Worm (Caenorhabditis elegans) whole organism, L2 larva: Measurements from ENCODE around the gene R12G8.1.

Experiments used
- F13H6.1 ChIP-seq: sonication (generic microtip); optimal IDR thresholded peaks from 2 replicates; lab custom pipeline; 2016; ENCODE audit warnings: missing genetic modification characterization, missing compliant biosample characterization
- R02D3.7 ChIP-seq: fragments of 150-350 bp; optimal IDR thresholded peaks from 2 replicates; lab custom pipeline; 2014; ENCODE audit warnings: missing biosample characterization, missing genetic modification characterization
- Y55F3AM.14 ChIP-seq: fragments of 200-800 bp; sonication (Bioruptor generic); optimal IDR thresholded peaks from 2 replicates; lab custom pipeline; 2018; ENCODE audit warnings: mild to moderate bottlenecking, missing genetic modification characterization, missing compliant biosample characterization
- ZK546.5 ChIP-seq: sonication (generic microtip); optimal IDR thresholded peaks from 2 replicates; lab custom pipeline; 2017; ENCODE audit warnings: missing biosample characterization, missing genetic modification characterization
- aly-2 ChIP-seq: fragments of 150-350 bp; optimal IDR thresholded peaks from 2 replicates; lab custom pipeline; 2014; ENCODE audit warnings: missing biosample characterization, missing genetic modification characterization
- blmp-1 ChIP-seq: sonication (generic microtip); optimal IDR thresholded peaks from 2 replicates; lab custom pipeline; 2017; ENCODE audit warnings: missing genetic modification characterization, mild to moderate bottlenecking, missing compliant biosample characterization, antibody characterized with exemption, moderate library complexity; ENCODE audit not compliant: insufficient read depth
- ceh-16 ChIP-seq: fragments of 150-350 bp; optimal IDR thresholded peaks from 2 replicates; lab custom pipeline; 2014; ENCODE audit warnings: missing biosample characterization, missing genetic modification characterization
- ceh-82 ChIP-seq: fragments of 150-350 bp; optimal IDR thresholded peaks from 2 replicates; lab custom pipeline; 2014; ENCODE audit warnings: missing biosample characterization, missing genetic modification characterization
- crh-2 ChIP-seq: sonication (generic microtip); optimal IDR thresholded peaks from 2 replicates; lab custom pipeline; 2017; ENCODE audit warnings: missing biosample characterization, missing genetic modification characterization
- egl-27 ChIP-seq: sonication (generic microtip); optimal IDR thresholded peaks from 3 replicates; lab custom pipeline; 2017; ENCODE audit warnings: missing biosample characterization, missing genetic modification reagents, missing genetic modification characterization
- elt-3 ChIP-seq: sonication (generic microtip); optimal IDR thresholded peaks from 2 replicates; lab custom pipeline; 2017; ENCODE audit warnings: missing biosample characterization, missing genetic modification characterization
- fos-1 ChIP-seq: fragments of 150-350 bp; optimal IDR thresholded peaks from 2 replicates; lab custom pipeline; 2014; ENCODE audit warnings: missing biosample characterization, missing genetic modification characterization
- gmeb-1 ChIP-seq: fragments of 150-350 bp; optimal IDR thresholded peaks from 2 replicates; lab custom pipeline; 2014; ENCODE audit warnings: missing biosample characterization, missing genetic modification characterization
- lin-13 ChIP-seq: fragments of 150-350 bp; optimal IDR thresholded peaks from 2 replicates; lab custom pipeline; 2014; ENCODE audit warnings: missing biosample characterization, missing genetic modification reagents, missing genetic modification characterization
- lin-39 ChIP-seq: fragments of 150-350 bp; optimal IDR thresholded peaks from 2 replicates; lab custom pipeline; 2014; ENCODE audit warnings: missing biosample characterization, missing genetic modification reagents, missing genetic modification characterization
- lsy-2 ChIP-seq, 2 experiments: fragments of 150-350 bp in 1 of 2; sonication (generic microtip) in 1 of 2; optimal IDR thresholded peaks; 2 replicates each; lab custom pipeline; 2014 to 2017; ENCODE audit warnings: missing biosample characterization in 2 of 2, missing genetic modification characterization in 2 of 2
- mab-5 ChIP-seq: fragments of 150-350 bp; optimal IDR thresholded peaks from 2 replicates; lab custom pipeline; 2014; ENCODE audit warnings: missing biosample characterization, missing genetic modification characterization
- mbf-1 ChIP-seq: sonication (generic microtip); optimal IDR thresholded peaks from 2 replicates; lab custom pipeline; 2017; ENCODE audit warnings: missing biosample characterization, missing genetic modification characterization
- mdl-1 ChIP-seq, 2 experiments: fragments of 150-350 bp in 1 of 2; sonication (generic microtip) in 1 of 2; optimal IDR thresholded peaks; 2 replicates each; lab custom pipeline; 2017; ENCODE audit warnings: missing biosample characterization in 2 of 2, missing genetic modification characterization in 2 of 2
- nhr-10 ChIP-seq: sonication (generic microtip); optimal IDR thresholded peaks from 2 replicates; lab custom pipeline; 2017; ENCODE audit warnings: missing biosample characterization, missing genetic modification characterization
- nhr-11 ChIP-seq: fragments of 150-350 bp; optimal IDR thresholded peaks from 2 replicates; lab custom pipeline; 2014; ENCODE audit warnings: missing biosample characterization, missing genetic modification characterization
- nhr-12 ChIP-seq: fragments of 150-350 bp; optimal IDR thresholded peaks from 2 replicates; lab custom pipeline; 2014; ENCODE audit warnings: missing biosample characterization, missing genetic modification characterization
- nhr-129 ChIP-seq: fragments of 150-350 bp; optimal IDR thresholded peaks from 2 replicates; lab custom pipeline; 2014; ENCODE audit warnings: missing biosample characterization, missing genetic modification characterization
- nhr-237 ChIP-seq: fragments of 150-350 bp; optimal IDR thresholded peaks from 2 replicates; lab custom pipeline; 2014; ENCODE audit warnings: missing biosample characterization, missing genetic modification characterization
- nhr-25 ChIP-seq: fragments of 150-350 bp; sonication (generic microtip); optimal IDR thresholded peaks from 3 replicates; lab custom pipeline; 2014; ENCODE audit warnings: missing biosample characterization, missing genetic modification characterization
- nhr-6 ChIP-seq: fragments of 150-350 bp; optimal IDR thresholded peaks from 2 replicates; lab custom pipeline; 2014; ENCODE audit warnings: missing biosample characterization, missing genetic modification characterization
- nhr-77 ChIP-seq: fragments of 150-350 bp; optimal IDR thresholded peaks from 2 replicates; lab custom pipeline; 2014; ENCODE audit warnings: missing biosample characterization, missing genetic modification characterization
- sem-4 ChIP-seq: fragments of 150-350 bp; optimal IDR thresholded peaks from 2 replicates; lab custom pipeline; 2014; ENCODE audit warnings: missing biosample characterization, missing genetic modification reagents, missing genetic modification characterization
- skn-1 ChIP-seq: sonication (generic microtip); optimal IDR thresholded peaks from 2 replicates; lab custom pipeline; 2017; ENCODE audit warnings: missing biosample characterization, missing genetic modification characterization
- sma-9 ChIP-seq, 2 experiments: fragments of 150-350 bp in 1 of 2; sonication (generic microtip) in 1 of 2; optimal IDR thresholded peaks; 2 replicates each; lab custom pipeline; 2014 to 2016; ENCODE audit warnings: missing genetic modification characterization in 2 of 2, mild to moderate bottlenecking in 1 of 2, missing biosample characterization in 1 of 2, missing compliant biosample characterization in 1 of 2, missing genetic modification reagents in 1 of 2, moderate library complexity in 1 of 2
- snpc-4 ChIP-seq: fragments of 150-350 bp; optimal IDR thresholded peaks from 2 replicates; lab custom pipeline; 2014; ENCODE audit warnings: missing biosample characterization, missing genetic modification characterization
- unc-55 ChIP-seq: fragments of 150-350 bp; sonication (generic microtip); optimal IDR thresholded peaks from 3 replicates; lab custom pipeline; 2014; ENCODE audit warnings: missing biosample characterization, missing genetic modification reagents, missing genetic modification characterization
- unc-62 ChIP-seq: fragments of 150-350 bp; optimal IDR thresholded peaks from 2 replicates; lab custom pipeline; 2014; ENCODE audit warnings: missing biosample characterization, missing genetic modification reagents, missing genetic modification characterization
- zag-1 ChIP-seq: fragments of 150-350 bp; optimal IDR thresholded peaks from 2 replicates; lab custom pipeline; 2014; ENCODE audit warnings: missing biosample characterization, missing genetic modification characterization
- ztf-1 ChIP-seq: fragments of 200-800 bp; sonication (Bioruptor generic); conservative IDR thresholded peaks from 2 replicates; pipeline ENCODE4 v1.3.6; 2022; ENCODE audit warnings: missing genetic modification characterization, missing compliant biosample characterization
- ztf-11 ChIP-seq: sonication (generic microtip); optimal IDR thresholded peaks from 2 replicates; lab custom pipeline; 2017; ENCODE audit warnings: missing biosample characterization, missing genetic modification characterization

Gene R12G8.1

DNA sequence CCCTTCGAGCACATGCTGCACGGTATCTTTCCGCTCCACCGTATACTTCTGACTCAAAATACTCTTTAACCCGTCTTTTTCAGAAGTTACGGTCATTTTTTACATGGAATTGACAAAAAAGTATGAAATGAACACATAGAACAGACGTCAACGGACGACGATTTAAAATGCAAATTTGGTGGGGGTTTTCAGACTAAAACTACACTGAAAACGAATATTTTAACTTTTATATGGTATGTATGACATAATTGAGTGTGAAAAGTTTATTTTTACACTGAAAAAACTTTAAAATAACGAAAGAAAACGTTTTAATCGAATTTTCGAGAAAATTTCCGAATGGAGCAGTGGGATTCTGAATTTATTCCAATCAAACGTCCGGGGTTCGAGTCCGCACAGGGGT is 2.1 kb downstream of the R12G8.1 start, which contains the start of gene twk-36:
TSS of gene twk-36 (minus strand) at position 101 of the 400 bp plus-strand sequence.
- no peak for TF ChIP-seq gmeb-1 (tag; lab: Kevin White, UChicago)
- TF ChIP-seq fos-1 (tag; lab: Kevin White, UChicago): no peak
- TF ChIP-seq ZK546.5 (tag; lab: Kevin White, UChicago): no peak
- no peak for TF ChIP-seq mdl-1 (tag; optimal IDR thresholded peaks at IDR 0.05; lab: Kevin White, UChicago)
- TF ChIP-seq skn-1 (tag; lab: Kevin White, UChicago): no peak
- no peak for TF ChIP-seq R02D3.7 (tag; lab: Kevin White, UChicago)
- TF ChIP-seq ceh-16: no peak
- no peak for TF ChIP-seq nhr-11 (tag; lab: Kevin White, UChicago)

DNA sequence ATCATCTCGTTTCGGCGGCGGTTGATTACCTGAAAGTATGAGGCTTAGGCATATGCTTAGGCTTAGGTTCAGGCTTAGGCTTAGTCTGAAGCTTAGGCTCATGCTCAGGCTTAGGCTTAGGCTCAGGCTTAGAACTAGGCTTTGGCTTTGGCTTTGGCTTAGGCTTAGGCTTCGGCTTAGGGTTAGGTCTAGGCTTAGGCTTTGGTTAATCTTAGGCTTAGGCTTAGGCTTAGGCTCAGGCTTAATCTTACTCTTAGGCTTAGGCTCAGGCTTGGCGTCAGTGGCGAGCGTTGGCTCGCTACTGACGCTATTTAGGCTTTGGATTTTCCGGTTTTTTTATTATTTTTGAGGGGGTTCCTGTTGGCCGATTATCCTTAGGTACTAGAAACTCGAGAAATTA is 5.2 kb downstream of the R12G8.1 start:
- TF ChIP-seq aly-2 (tag; lab: Kevin White, UChicago): no peak
- no peak for TF ChIP-seq nhr-6 (tag; lab: Kevin White, UChicago)
- TF ChIP-seq lsy-2 (tag; optimal IDR thresholded peaks at IDR 0.05; lab: Kevin White, UChicago): no peak
- TF ChIP-seq nhr-129 (tag; lab: Kevin White, UChicago): no peak
- no peak for TF ChIP-seq sma-9 (GFP tag; optimal IDR thresholded peaks at IDR 0.05; lab: Kevin White, UChicago)
- TF ChIP-seq sma-9 (tag; optimal IDR thresholded peaks at IDR 0.05; lab: Kevin White, UChicago): no peak
- no peak for TF ChIP-seq ZK546.5 (tag; lab: Kevin White, UChicago)
- no peak for TF ChIP-seq skn-1 (tag; lab: Kevin White, UChicago)
- no peak for TF ChIP-seq zag-1 (tag; lab: Kevin White, UChicago)
- TF ChIP-seq nhr-10 (tag; lab: Kevin White, UChicago): no peak
- no peak for TF ChIP-seq R02D3.7 (tag; lab: Kevin White, UChicago)
- TF ChIP-seq nhr-25 (tag; lab: Kevin White, UChicago): no peak
- TF ChIP-seq ztf-1: no peak
- TF ChIP-seq elt-3 (tag; lab: Kevin White, UChicago): no peak
- no peak for TF ChIP-seq mbf-1 (tag; lab: Kevin White, UChicago)
- no peak for TF ChIP-seq F13H6.1

DNA sequence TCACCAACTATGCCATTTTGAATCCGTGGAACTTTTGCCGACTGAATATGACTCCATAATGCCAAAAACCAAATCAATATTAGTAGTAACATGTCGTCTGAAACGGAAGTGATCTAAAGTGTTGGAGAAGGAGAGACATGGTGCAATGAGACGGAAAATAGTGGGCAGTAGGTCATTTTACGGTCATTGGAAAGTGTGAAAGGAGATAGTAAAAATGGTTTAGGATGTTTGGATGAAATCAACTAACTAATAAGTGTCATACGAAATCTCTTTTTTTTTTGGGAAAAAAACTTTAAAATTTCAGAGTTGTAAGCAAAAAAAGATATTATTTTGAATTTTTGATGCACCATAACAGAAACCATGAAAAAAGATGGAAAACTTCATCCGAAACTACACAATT is 9.2 kb downstream of the R12G8.1 start, which contains the start of gene cutl-4:
TSS of gene cutl-4 (minus strand) at position 101 of the 400 bp plus-strand sequence.
- TF ChIP-seq blmp-1 (tag; lab: Kevin White, UChicago): no peak
- TF ChIP-seq ceh-82 (tag; lab: Kevin White, UChicago): no peak
- no peak for TF ChIP-seq sma-9 (GFP tag; optimal IDR thresholded peaks at IDR 0.05; lab: Kevin White, UChicago)
- no peak for TF ChIP-seq sma-9 (tag; optimal IDR thresholded peaks at IDR 0.05; lab: Kevin White, UChicago)
- no peak for TF ChIP-seq egl-27 (tag; lab: Kevin White, UChicago)
- TF ChIP-seq gmeb-1 (tag; lab: Kevin White, UChicago): no peak
- no peak for TF ChIP-seq fos-1 (tag; lab: Kevin White, UChicago)
- no peak for TF ChIP-seq lin-39 (tag; lab: Kevin White, UChicago)
- TF ChIP-seq lin-13 (GFP tag; lab: Kevin White, UChicago): no peak
- TF ChIP-seq nhr-10 (tag; lab: Kevin White, UChicago): no peak
- TF ChIP-seq mdl-1 (tag; optimal IDR thresholded peaks at IDR 0.05; lab: Kevin White, UChicago): no peak
- no peak for TF ChIP-seq unc-55 (GFP tag; lab: Kevin White, UChicago)
- no peak for TF ChIP-seq crh-2 (tag; lab: Kevin White, UChicago)
- TF ChIP-seq Y55F3AM.14 (GFP tag; lab: Kevin White, UChicago): no peak
- TF ChIP-seq sem-4 (tag; lab: Kevin White, UChicago): no peak
- TF ChIP-seq snpc-4: no peak
- no peak for TF ChIP-seq nhr-12 (tag; lab: Kevin White, UChicago)
- no peak for TF ChIP-seq skn-1 (tag; lab: Kevin White, UChicago)
- TF ChIP-seq ztf-11 (tag; lab: Kevin White, UChicago): no peak
- no peak for TF ChIP-seq nhr-237

DNA sequence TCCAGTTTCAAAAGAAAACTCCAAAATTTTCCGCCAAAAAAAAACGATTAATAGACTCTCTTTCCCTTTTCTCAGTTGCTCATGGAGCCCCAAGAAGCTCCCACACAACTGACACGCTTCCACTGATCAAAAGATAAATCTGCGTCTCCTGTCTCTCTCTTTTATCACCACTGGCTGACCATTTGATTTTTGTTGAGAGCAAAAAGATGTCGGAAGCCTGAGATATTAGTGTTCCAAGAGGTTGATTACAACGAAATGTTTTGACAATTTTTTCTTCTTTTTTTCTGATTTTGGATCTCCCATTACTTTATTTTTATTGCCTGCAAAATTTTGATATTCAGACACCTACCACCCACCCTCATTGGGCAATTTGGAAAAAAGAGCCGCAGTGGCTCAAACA is 16.5 kb downstream of the R12G8.1 start, which contains the start of gene twk-42:
TSS of gene twk-42 (minus strand) at position 101 of the 400 bp plus-strand sequence.
- no peak for TF ChIP-seq nhr-11 (tag; lab: Kevin White, UChicago)

DNA sequence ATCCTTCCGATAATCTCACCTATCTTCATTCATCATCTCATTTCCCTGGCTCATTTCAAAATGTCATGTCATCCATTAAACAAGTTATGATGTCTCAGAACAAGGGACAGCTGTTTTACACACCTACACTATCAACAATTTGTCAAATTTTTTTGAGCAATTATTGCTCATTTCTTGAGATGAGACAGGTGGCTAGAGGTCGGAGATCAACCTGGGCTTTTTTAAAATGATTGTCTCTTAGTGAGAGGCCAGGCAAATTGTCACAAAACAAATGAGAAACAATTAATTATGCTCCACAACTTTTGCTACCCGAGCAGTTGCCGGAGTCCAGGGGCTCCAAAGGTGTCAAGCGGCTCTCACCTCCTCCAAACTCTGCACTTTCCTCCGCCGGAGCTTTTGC is 20.3 kb downstream of the R12G8.1 start:
- TF ChIP-seq unc-62 (GFP tag; lab: Kevin White, UChicago): no peak
- TF ChIP-seq nhr-129 (tag; lab: Kevin White, UChicago): peak; percentile 8
- TF ChIP-seq ceh-16: no peak
- peak; percentile 23 for TF ChIP-seq sma-9 (GFP tag; optimal IDR thresholded peaks at IDR 0.05; lab: Kevin White, UChicago)
- TF ChIP-seq sma-9 (tag; optimal IDR thresholded peaks at IDR 0.05; lab: Kevin White, UChicago): no peak
- TF ChIP-seq ztf-11 (tag; lab: Kevin White, UChicago): no peak
- no peak for TF ChIP-seq nhr-77 (tag; lab: Kevin White, UChicago)
- no peak for TF ChIP-seq lin-39 (tag; lab: Kevin White, UChicago)
- no peak for TF ChIP-seq aly-2 (tag; lab: Kevin White, UChicago)
- TF ChIP-seq mab-5: peak; percentile 37
